Worm (Caenorhabditis elegans) whole organism, L4/young adult: ENCODE results near the gene alh-9.

Experiments
- W03F9.2 ChIP-seq: fragments of 150-350 bp; optimal IDR thresholded peaks from 2 replicates; lab custom pipeline; 2014; ENCODE audit warnings: missing biosample characterization, missing genetic modification characterization
- dao-5 ChIP-seq: sonication (generic microtip); optimal IDR thresholded peaks from 2 replicates; lab custom pipeline; 2016; ENCODE audit warnings: missing genotype, missing genetic modification characterization, moderate library complexity, missing compliant biosample characterization
- him-1 ChIP-seq: sonication (generic microtip); optimal IDR thresholded peaks from 2 replicates; lab custom pipeline; 2016; ENCODE audit warnings: missing genotype, missing genetic modification reagents, missing genetic modification characterization, missing compliant biosample characterization

- TF ChIP-seq him-1, result no peak
- no peak for TF ChIP-seq W03F9.2 (tag; lab: Kevin White, UChicago)
- TF ChIP-seq dao-5 (tag; lab: Kevin White, UChicago), result no peak
These were observed 21.2 kb upstream of the alh-9 start for ce11 chrIII:5834663-5835062.
